Fruit fly (Drosophila melanogaster): Measurements from ENCODE around the gene Gr94a.

Gene Gr94a

DNA sequence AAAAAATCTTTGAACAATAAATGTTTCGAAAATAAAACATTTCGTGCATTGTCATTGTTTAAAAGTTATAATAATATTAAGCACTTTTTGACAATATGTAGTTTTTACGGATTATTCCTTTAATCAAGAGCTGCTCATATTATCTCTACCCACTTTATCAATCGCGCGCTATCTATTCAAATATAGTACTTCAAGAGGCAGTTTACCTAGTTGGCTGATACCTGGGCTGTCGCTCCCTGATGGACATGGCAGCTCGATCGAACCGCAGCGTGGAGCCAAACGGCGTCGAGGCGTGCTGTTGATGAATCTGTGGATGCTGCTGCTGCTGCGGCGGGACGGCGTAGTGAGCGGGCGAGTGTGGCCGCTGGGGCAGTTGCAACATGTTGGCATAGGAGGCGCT, 8.7 kb downstream of the Gr94a start:
- no peak for TF ChIP-seq EcR (GFP tag; optimal IDR thresholded peaks at IDR 0.05)
- no peak for TF ChIP-seq Dll (optimal IDR thresholded peaks at IDR 0.05)
- no peak for TF ChIP-seq pan (optimal IDR thresholded peaks at IDR 0.05)
- TF ChIP-seq psq (optimal IDR thresholded peaks at IDR 0.05): no peak

DNA sequence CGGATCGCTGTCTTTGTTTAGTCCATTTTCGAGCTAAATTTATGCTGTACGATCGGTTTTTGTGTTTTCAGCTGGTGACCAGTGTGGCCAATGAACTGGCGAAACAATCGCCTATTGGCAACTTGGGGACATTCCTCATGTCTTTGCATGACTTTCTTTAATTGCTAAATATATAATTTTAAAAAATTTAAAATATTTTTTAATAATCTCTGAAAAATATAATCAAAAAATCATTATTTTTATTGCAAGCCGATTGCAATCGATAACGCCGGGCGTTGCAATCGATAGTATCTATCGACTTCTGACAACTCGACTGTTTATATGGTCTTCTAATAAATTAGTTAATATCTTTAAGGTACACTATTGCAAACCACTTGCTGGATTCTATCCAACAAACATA, 9.7 kb downstream of the Gr94a start, which contains the start of the genes sav and Ublcp1:
Gene sav (minus strand): TSS at position 96 of the 400 bp plus-strand sequence.
Gene Ublcp1 (plus strand): TSS at position 285 of the 400 bp plus-strand sequence.
- TF ChIP-seq CG8478 (optimal IDR thresholded peaks at IDR 0.05) (no peak), pan (optimal IDR thresholded peaks at IDR 0.05) (no peak), EcR (GFP tag; optimal IDR thresholded peaks at IDR 0.05) (no peak), usp (GFP tag; optimal IDR thresholded peaks at IDR 0.05) (no peak), Dll (optimal IDR thresholded peaks at IDR 0.05) (no peak), psq (optimal IDR thresholded peaks at IDR 0.05) (no peak)

DNA sequence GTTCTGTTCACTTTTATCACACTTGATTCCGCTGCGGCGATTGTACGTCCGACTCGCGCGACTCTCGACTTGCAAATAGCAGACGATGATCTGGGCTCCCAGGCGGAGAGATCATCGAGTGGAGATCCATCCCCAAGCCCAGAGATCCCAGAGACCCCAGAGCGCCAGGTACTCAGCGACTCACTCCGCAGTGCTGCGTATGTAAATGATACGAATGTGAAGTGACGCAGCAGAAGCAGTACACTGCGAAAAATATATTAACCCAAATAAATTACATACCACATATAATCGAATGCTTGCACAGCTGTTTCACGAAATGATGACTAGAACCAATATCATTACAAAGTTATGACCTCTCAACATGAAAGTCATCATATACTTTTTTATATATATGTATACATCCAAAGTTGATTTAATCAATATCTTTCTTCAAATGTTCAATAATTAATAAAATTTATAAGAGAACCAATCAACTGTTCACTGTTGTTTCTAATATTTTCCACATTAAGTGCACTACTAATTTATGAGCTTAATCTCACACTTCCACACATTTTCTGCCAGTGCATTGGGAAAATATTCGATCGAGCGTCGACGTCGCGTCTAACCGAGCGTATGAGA, 15.8 kb downstream of the Gr94a start, which contains the start of gene CG17111:
Gene CG17111 (minus strand): TSS at position 51 of the 618 bp plus-strand sequence.
- no peak for TF ChIP-seq EcR (GFP tag; optimal IDR thresholded peaks at IDR 0.05)

DNA sequence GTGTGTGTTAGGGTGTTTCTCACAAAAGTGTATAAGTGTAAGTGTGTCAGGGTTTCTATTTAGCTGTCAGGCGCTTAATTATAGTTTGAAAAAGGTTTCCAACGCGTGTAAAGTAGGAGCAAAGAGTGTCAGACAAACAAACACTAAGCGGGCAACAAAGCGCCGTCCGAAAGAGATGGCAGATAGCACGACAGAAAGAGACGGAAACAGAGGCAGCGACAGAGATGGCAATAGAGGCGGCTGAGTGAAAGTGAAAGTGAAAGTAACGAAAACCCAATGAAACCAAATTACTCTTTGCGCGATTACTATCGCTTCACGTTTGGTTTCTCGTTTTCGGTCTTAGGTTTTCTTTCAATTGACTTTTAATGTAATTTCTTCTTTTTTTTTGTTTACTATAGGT, 23.0 kb downstream of the Gr94a start:
- TF ChIP-seq psq (optimal IDR thresholded peaks at IDR 0.05) (no peak), EcR (GFP tag; optimal IDR thresholded peaks at IDR 0.05) (no peak), Dll (optimal IDR thresholded peaks at IDR 0.05) (no peak), pan (optimal IDR thresholded peaks at IDR 0.05) (no peak), usp (GFP tag; optimal IDR thresholded peaks at IDR 0.05) (no peak), CG8478 (optimal IDR thresholded peaks at IDR 0.05) (no peak)

- no peak for TF ChIP-seq Dll (optimal IDR thresholded peaks at IDR 0.05)
- no peak for TF ChIP-seq EcR (GFP tag; optimal IDR thresholded peaks at IDR 0.05)
- no peak for TF ChIP-seq psq (optimal IDR thresholded peaks at IDR 0.05)
- no peak for TF ChIP-seq pan (optimal IDR thresholded peaks at IDR 0.05)
- TF ChIP-seq CG8478 (optimal IDR thresholded peaks at IDR 0.05): no peak
- TF ChIP-seq usp (GFP tag; optimal IDR thresholded peaks at IDR 0.05): no peak
Observed at dm6 chr3R:23081265-23081664, 29.8 kb downstream of the Gr94a start.

DNA sequence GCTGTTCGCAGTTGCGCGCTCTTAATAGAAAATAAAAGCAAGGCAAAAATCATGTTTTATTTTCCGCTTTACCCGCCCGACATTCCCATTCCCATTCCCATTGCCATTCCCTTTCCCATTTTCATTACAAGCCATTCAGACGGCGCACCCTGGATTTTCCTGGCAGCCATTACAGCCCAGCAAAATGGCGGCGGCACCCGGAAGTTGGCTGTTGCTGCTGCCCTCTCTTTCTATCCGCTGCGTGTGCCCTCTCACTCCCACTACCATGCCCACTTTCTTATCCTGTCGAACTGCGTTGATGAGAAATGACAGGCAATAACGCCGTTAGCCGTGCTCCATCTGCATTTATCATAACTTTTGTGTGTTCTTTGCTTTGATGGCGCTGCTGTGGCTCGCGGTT, 36.8 kb downstream of the Gr94a start:
- TF ChIP-seq Dll (optimal IDR thresholded peaks at IDR 0.05) (no peak), EcR (GFP tag; optimal IDR thresholded peaks at IDR 0.05) (no peak), psq (optimal IDR thresholded peaks at IDR 0.05) (no peak), usp (GFP tag; optimal IDR thresholded peaks at IDR 0.05) (no peak), pan (optimal IDR thresholded peaks at IDR 0.05) (no peak), CG8478 (optimal IDR thresholded peaks at IDR 0.05) (no peak)

DNA sequence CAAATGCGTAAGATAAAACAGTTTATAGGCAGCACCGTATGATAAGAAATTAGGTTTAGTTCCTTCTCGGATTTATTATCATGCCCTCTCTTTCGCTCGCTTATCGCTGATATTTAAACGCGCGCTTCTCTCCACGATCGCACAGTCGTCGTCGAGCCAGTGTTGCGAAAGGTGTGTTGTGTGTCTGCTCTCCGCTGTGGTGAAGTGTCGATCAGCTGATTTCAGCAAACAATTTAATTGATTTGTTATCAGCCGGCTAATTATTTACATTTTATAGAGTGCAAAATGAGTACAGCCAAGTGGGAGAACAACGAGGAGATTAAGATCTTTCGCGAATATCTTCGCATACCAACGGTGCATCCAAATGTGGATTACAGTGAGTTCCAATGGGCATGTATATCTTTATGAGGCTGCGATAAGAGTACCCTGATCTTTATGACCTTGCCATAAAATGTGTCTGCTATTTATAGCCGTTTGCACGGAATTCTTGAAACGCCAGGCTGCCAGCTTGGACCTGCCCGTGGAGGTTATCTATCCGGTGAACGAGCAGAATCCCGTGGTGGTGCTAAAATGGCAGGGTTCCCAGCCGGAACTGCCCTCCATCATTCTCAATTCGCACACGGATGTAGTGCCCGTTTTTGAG, 40.2 kb downstream of the Gr94a start, which contains the start of the genes CG17110 and CG6726:
Gene CG17110 (plus strand): TSS at position 139 of the 643 bp plus-strand sequence.
Gene CG6726 (plus strand): TSS at position 139 of the 643 bp plus-strand sequence.
- TF ChIP-seq CG8478 (optimal IDR thresholded peaks at IDR 0.05): no peak
- no peak for TF ChIP-seq Dll (optimal IDR thresholded peaks at IDR 0.05)
- TF ChIP-seq psq (optimal IDR thresholded peaks at IDR 0.05): no peak

dm6 chr3R:23095346-23095745, 43.9 kb downstream of the Gr94a start, which contains the start of gene CG17109:
Gene CG17109, plus strand, starts transcription at chr3R:23095690.
- TF ChIP-seq CG8478 (optimal IDR thresholded peaks at IDR 0.05) (no peak), pan (optimal IDR thresholded peaks at IDR 0.05) (no peak), EcR (GFP tag; optimal IDR thresholded peaks at IDR 0.05) (no peak), Dll (optimal IDR thresholded peaks at IDR 0.05) (no peak), psq (optimal IDR thresholded peaks at IDR 0.05) (no peak), usp (GFP tag; optimal IDR thresholded peaks at IDR 0.05) (no peak)

dm6 chr3R:23097197-23097809, 45.8 kb downstream of the Gr94a start, which contains the start of gene CG6733:
Gene CG6733, plus strand, starts transcription at chr3R:23097728.
- no peak for TF ChIP-seq usp (GFP tag; optimal IDR thresholded peaks at IDR 0.05)
- TF ChIP-seq Dll (optimal IDR thresholded peaks at IDR 0.05): no peak
- TF ChIP-seq EcR (GFP tag; optimal IDR thresholded peaks at IDR 0.05): no peak
- no peak for TF ChIP-seq CG8478 (optimal IDR thresholded peaks at IDR 0.05)
- no peak for TF ChIP-seq psq (optimal IDR thresholded peaks at IDR 0.05)
- no peak for TF ChIP-seq pan (optimal IDR thresholded peaks at IDR 0.05)

DNA sequence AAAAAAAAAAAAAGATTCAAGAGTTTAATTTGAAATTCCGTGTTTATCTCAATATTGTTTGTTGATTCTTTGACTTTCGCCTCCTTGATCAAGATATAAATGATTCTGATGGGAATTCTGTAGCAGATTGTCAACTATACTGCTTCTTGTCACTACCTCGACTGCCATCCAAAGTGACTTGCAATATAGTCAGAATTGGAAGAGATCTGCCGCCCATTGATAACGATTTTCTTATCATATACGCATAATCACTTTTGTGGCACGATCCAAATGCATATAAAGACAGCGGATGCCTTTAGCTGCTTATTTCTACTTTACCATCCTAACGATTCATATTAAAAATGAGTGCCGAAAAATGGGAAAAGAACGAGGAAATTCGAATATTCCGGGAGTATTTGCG, 47.7 kb downstream of the Gr94a start, which contains the start of gene CG6738:
Gene CG6738 (plus strand): TSS at position 301 of the 400 bp plus-strand sequence.
- TF ChIP-seq pan (optimal IDR thresholded peaks at IDR 0.05) (no peak), CG8478 (optimal IDR thresholded peaks at IDR 0.05) (no peak), psq (optimal IDR thresholded peaks at IDR 0.05) (no peak), EcR (GFP tag; optimal IDR thresholded peaks at IDR 0.05) (no peak), Dll (optimal IDR thresholded peaks at IDR 0.05) (no peak), usp (GFP tag; optimal IDR thresholded peaks at IDR 0.05) (no peak)
